Fruit fly (Drosophila melanogaster) whole organism, embryonic: Measurements from ENCODE around the gene Faa.
A peak's percentile ranks its signal among the peaks of the same experiment; 100 is the strongest.

Experiments
- BEAF-32 ChIP-seq: fragments of 200-800 bp; sonication (Bioruptor generic); optimal IDR thresholded peaks from 3 replicates; lab custom pipeline; 2017; ENCODE audit warnings: missing biosample characterization, missing genetic modification characterization, mild to moderate bottlenecking, moderate library complexity, missing genetic modification reagents
- Blimp-1 ChIP-seq: fragments of 200-800 bp; sonication (Bioruptor generic); optimal IDR thresholded peaks from 3 replicates; lab custom pipeline; 2018; ENCODE audit warnings: missing biosample characterization, missing genetic modification characterization, mild to moderate bottlenecking, moderate library complexity, missing genetic modification reagents
- CG17361 ChIP-seq: fragments of 200-800 bp; sonication (Bioruptor generic); IDR thresholded peaks from 3 replicates; pipeline ENCODE4 v1.3.6; 2022; ENCODE audit warnings: missing biosample characterization, missing genetic modification characterization
- CG17612 ChIP-seq: fragments of 200-800 bp; sonication (Bioruptor generic); IDR thresholded peaks from 2 replicates; pipeline ENCODE4 v1.3.6; 2022; ENCODE audit warnings: missing biosample characterization, missing genetic modification characterization
- CG17829 ChIP-seq: fragments of 200-800 bp; optimal IDR thresholded peaks from 2 replicates; lab custom pipeline; 2019; ENCODE audit warnings: missing biosample characterization, mild to moderate bottlenecking, missing genetic modification characterization, moderate library complexity
- CG31224 ChIP-seq: fragments of 200-800 bp; sonication (Bioruptor generic); IDR thresholded peaks from 2 replicates; pipeline ENCODE4 v1.3.6; 2022; ENCODE audit warnings: missing biosample characterization, missing genetic modification characterization
- CG34224 ChIP-seq: fragments of 200-800 bp; sonication (Bioruptor generic); IDR thresholded peaks from 3 replicates; pipeline ENCODE4 v1.3.6; 2022; ENCODE audit warnings: missing biosample characterization, missing genetic modification characterization; ENCODE audit not compliant: partially characterized antibody
- CG3838 ChIP-seq: fragments of 200-800 bp; sonication (Bioruptor generic); optimal IDR thresholded peaks from 3 replicates; lab custom pipeline; 2016; ENCODE audit warnings: missing biosample characterization, missing genetic modification characterization
- CG7556 ChIP-seq: fragments of 200-800 bp; sonication (Bioruptor generic); optimal IDR thresholded peaks from 2 replicates; lab custom pipeline; 2017; ENCODE audit warnings: missing biosample characterization, mild to moderate bottlenecking, missing genetic modification characterization
- CG7745 ChIP-seq: fragments of 200-800 bp; sonication (Bioruptor generic); optimal IDR thresholded peaks from 2 replicates; lab custom pipeline; 2018; ENCODE audit warnings: missing biosample characterization, mild to moderate bottlenecking, missing genetic modification characterization, moderate library complexity
- CG7839 ChIP-seq: fragments of 200-800 bp; sonication (Bioruptor generic); optimal IDR thresholded peaks from 3 replicates; lab custom pipeline; 2018; ENCODE audit warnings: missing biosample characterization, mild to moderate bottlenecking, missing genetic modification characterization, moderate library complexity
- CG7928 ChIP-seq: fragments of 200-800 bp; sonication (Bioruptor generic); optimal IDR thresholded peaks from 2 replicates; lab custom pipeline; 2017; ENCODE audit warnings: missing biosample characterization, mild to moderate bottlenecking, missing genetic modification characterization
- CG9609 ChIP-seq: fragments of 200-800 bp; sonication (Bioruptor generic); optimal IDR thresholded peaks from 3 replicates; lab custom pipeline; 2016; ENCODE audit warnings: missing biosample characterization, missing genetic modification characterization
- Camta ChIP-seq: fragments of 200-800 bp; sonication (Bioruptor generic); optimal IDR thresholded peaks from 2 replicates; lab custom pipeline; 2016; ENCODE audit warnings: missing biosample characterization, missing genetic modification characterization
- CoRest ChIP-seq: fragments of 200-800 bp; sonication (Bioruptor generic); optimal IDR thresholded peaks from 3 replicates; lab custom pipeline; 2018; ENCODE audit warnings: missing biosample characterization, mild to moderate bottlenecking, missing genetic modification characterization, moderate library complexity
- D ChIP-seq, 2 experiments: fragments of 200-800 bp in 1 of 2; fragments of >200 bp in 1 of 2; sonication (Bioruptor generic) in 1 of 2; optimal IDR thresholded peaks; 2 replicates in 1 of 2; 3 replicates in 1 of 2; lab custom pipeline; 2017; ENCODE audit warnings: mild to moderate bottlenecking in 1 of 2, missing biosample characterization in 1 of 2, missing genetic modification characterization in 1 of 2, missing genetic modification reagents in 1 of 2
- Doc2 ChIP-seq: fragments of 200-800 bp; sonication (Bioruptor generic); IDR thresholded peaks from 2 replicates; pipeline ENCODE4 v1.3.6; 2022; ENCODE audit warnings: missing biosample characterization, missing genetic modification characterization
- Eip74EF ChIP-seq, 2 experiments: fragments of 200-800 bp in 1 of 2; fragments of >200 bp in 1 of 2; sonication (Bioruptor generic) in 1 of 2; optimal IDR thresholded peaks; 2 replicates each; lab custom pipeline; 2017 to 2019; ENCODE audit warnings: missing biosample characterization in 2 of 2, missing genetic modification characterization in 2 of 2, mild to moderate bottlenecking in 1 of 2, moderate library complexity in 1 of 2
- Gsc ChIP-seq: fragments of 200-800 bp; sonication (Bioruptor generic); IDR thresholded peaks from 2 replicates; pipeline ENCODE4 v1.3.6; 2022; ENCODE audit warnings: missing biosample characterization, missing genetic modification characterization
- H2.0 ChIP-seq: fragments of 200-800 bp; sonication (Bioruptor generic); IDR thresholded peaks from 2 replicates; pipeline ENCODE4 v1.3.6; 2022; ENCODE audit warnings: missing biosample characterization, missing genetic modification characterization
- Hmx ChIP-seq: fragments of 200-800 bp; sonication (Bioruptor generic); optimal IDR thresholded peaks from 2 replicates; lab custom pipeline; 2016; ENCODE audit warnings: missing biosample characterization, missing genetic modification characterization
- Hr78 ChIP-seq, 2 experiments: fragments of 200-800 bp in 1 of 2; fragments of >200 bp in 1 of 2; sonication (Bioruptor generic) in 1 of 2; optimal IDR thresholded peaks; 2 replicates each; lab custom pipeline; 2017 to 2019; ENCODE audit warnings: missing biosample characterization in 2 of 2, missing genetic modification characterization in 2 of 2, mild to moderate bottlenecking in 1 of 2, moderate library complexity in 1 of 2
- Hsf ChIP-seq: fragments of 200-800 bp; sonication (Bioruptor generic); optimal IDR thresholded peaks from 3 replicates; lab custom pipeline; 2016; ENCODE audit warnings: missing biosample characterization, missing genetic modification characterization
- PHDP ChIP-seq: fragments of 200-800 bp; sonication (Bioruptor generic); optimal IDR thresholded peaks from 3 replicates; lab custom pipeline; 2018; ENCODE audit warnings: missing biosample characterization, mild to moderate bottlenecking, missing genetic modification characterization, moderate library complexity
- Scr ChIP-seq: fragments of 200-800 bp; sonication (Bioruptor generic); IDR thresholded peaks from 2 replicates; pipeline ENCODE4 v1.3.6; 2022; ENCODE audit warnings: missing biosample characterization, missing genetic modification characterization; ENCODE audit not compliant: partially characterized antibody
- Tbp ChIP-seq: fragments of >200 bp; optimal IDR thresholded peaks from 2 replicates; lab custom pipeline; 2018; ENCODE audit warnings: missing biosample characterization, missing genetic modification characterization
- Usf ChIP-seq: fragments of 200-800 bp; sonication (Bioruptor generic); optimal IDR thresholded peaks from 2 replicates; lab custom pipeline; 2017; ENCODE audit warnings: missing genotype, missing biosample characterization, missing genetic modification characterization
- btn ChIP-seq: fragments of 200-800 bp; sonication (Bioruptor generic); optimal IDR thresholded peaks from 2 replicates; lab custom pipeline; 2016; ENCODE audit warnings: missing biosample characterization, missing genetic modification characterization
- chm ChIP-seq: fragments of 200-800 bp; sonication (Bioruptor generic); IDR thresholded peaks from 2 replicates; pipeline ENCODE4 v1.3.6; 2022; ENCODE audit warnings: missing biosample characterization, missing genetic modification characterization
- crc ChIP-seq: fragments of 200-800 bp; sonication (Bioruptor generic); optimal IDR thresholded peaks from 2 replicates; lab custom pipeline; 2016; ENCODE audit warnings: missing biosample characterization, missing genetic modification characterization
- da ChIP-seq: fragments of 200-800 bp; sonication (Bioruptor generic); optimal IDR thresholded peaks from 2 replicates; lab custom pipeline; 2016; ENCODE audit warnings: missing biosample characterization, missing genetic modification characterization
- eyg ChIP-seq: fragments of 200-800 bp; sonication (Bioruptor generic); optimal IDR thresholded peaks from 3 replicates; lab custom pipeline; 2016; ENCODE audit warnings: missing biosample characterization, missing genetic modification characterization
- gcm ChIP-seq: fragments of 200-800 bp; sonication (Bioruptor generic); optimal IDR thresholded peaks from 2 replicates; lab custom pipeline; 2019; ENCODE audit warnings: missing biosample characterization, mild to moderate bottlenecking, missing genetic modification characterization, moderate library complexity
- gfzf ChIP-seq: fragments of 200-800 bp; sonication (Bioruptor generic); optimal IDR thresholded peaks from 2 replicates; lab custom pipeline; 2016; ENCODE audit warnings: missing biosample characterization, mild to moderate bottlenecking, missing genetic modification characterization, moderate library complexity
- grn ChIP-seq: fragments of 200-800 bp; sonication (Bioruptor generic); optimal IDR thresholded peaks from 3 replicates; lab custom pipeline; 2017; ENCODE audit warnings: missing biosample characterization, missing genetic modification characterization
- insv ChIP-seq, 2 experiments: fragments of 200-800 bp; sonication (Bioruptor generic); optimal IDR thresholded peaks; 3 replicates each; lab custom pipeline; 2016 to 2018; ENCODE audit warnings: missing biosample characterization in 2 of 2, missing genetic modification characterization in 2 of 2
- lbe ChIP-seq: fragments of 200-800 bp; sonication (Bioruptor generic); optimal IDR thresholded peaks from 2 replicates; lab custom pipeline; 2016; ENCODE audit warnings: missing biosample characterization, mild to moderate bottlenecking, missing genetic modification characterization
- lmd ChIP-seq: fragments of 200-800 bp; sonication (Bioruptor generic); IDR thresholded peaks from 2 replicates; pipeline ENCODE4 v1.3.6; 2022; ENCODE audit warnings: missing biosample characterization, missing genetic modification characterization
- lola ChIP-seq, 3 experiments: fragments of >200 bp in 2 of 3; fragments of 200-800 bp in 1 of 3; sonication (Bioruptor generic) in 1 of 3; optimal IDR thresholded peaks; 2 replicates each; lab custom pipeline; 2017 to 2019; ENCODE audit warnings: missing biosample characterization in 3 of 3, missing genetic modification characterization in 3 of 3, mild to moderate bottlenecking in 1 of 3, moderate library complexity in 1 of 3
- nmo ChIP-seq: fragments of 200-800 bp; sonication (Bioruptor generic); optimal IDR thresholded peaks from 2 replicates; lab custom pipeline; 2018; ENCODE audit warnings: missing biosample characterization, mild to moderate bottlenecking, missing genetic modification characterization, moderate library complexity
- otp ChIP-seq: fragments of 200-800 bp; sonication (Bioruptor generic); IDR thresholded peaks from 3 replicates; pipeline ENCODE4, ENCODE4 v1.3.6; 2022; ENCODE audit warnings: missing biosample characterization, missing genetic modification characterization
- pho ChIP-seq: fragments of 200-800 bp; sonication (Bioruptor generic); optimal IDR thresholded peaks from 2 replicates; lab custom pipeline; 2016; ENCODE audit warnings: missing biosample characterization, missing genetic modification characterization
- pum ChIP-seq: fragments of 200-800 bp; sonication (Bioruptor generic); optimal IDR thresholded peaks from 2 replicates; lab custom pipeline; 2016; ENCODE audit warnings: missing biosample characterization, missing genetic modification characterization
- schlank ChIP-seq: fragments of 200-800 bp; sonication (Bioruptor generic); optimal IDR thresholded peaks from 2 replicates; lab custom pipeline; 2018; ENCODE audit warnings: missing biosample characterization, mild to moderate bottlenecking, missing genetic modification characterization
- tio ChIP-seq: fragments of 200-800 bp; sonication (Bioruptor generic); optimal IDR thresholded peaks from 2 replicates; lab custom pipeline; 2017; ENCODE audit warnings: missing biosample characterization, missing genetic modification characterization, inconsistent platforms
- tup ChIP-seq: fragments of 200-800 bp; sonication (Bioruptor generic); optimal IDR thresholded peaks from 2 replicates; lab custom pipeline; 2016; ENCODE audit warnings: missing biosample characterization, mild to moderate bottlenecking, missing genetic modification characterization, moderate library complexity
- tx ChIP-seq: fragments of 200-800 bp; sonication (Bioruptor generic); optimal IDR thresholded peaks from 2 replicates; lab custom pipeline; 2016; ENCODE audit warnings: missing biosample characterization, missing genetic modification characterization
- vnd ChIP-seq: fragments of 200-800 bp; sonication (Bioruptor generic); IDR thresholded peaks from 3 replicates; pipeline ENCODE4 v1.3.6; 2022; ENCODE audit warnings: missing biosample characterization, missing genetic modification characterization; ENCODE audit not compliant: partially characterized antibody
- vvl ChIP-seq: fragments of 200-800 bp; sonication (Bioruptor generic); IDR thresholded peaks from 2 replicates; pipeline ENCODE4 v1.3.6; 2022; ENCODE audit warnings: missing biosample characterization, missing genetic modification characterization

Faa gene

DNA sequence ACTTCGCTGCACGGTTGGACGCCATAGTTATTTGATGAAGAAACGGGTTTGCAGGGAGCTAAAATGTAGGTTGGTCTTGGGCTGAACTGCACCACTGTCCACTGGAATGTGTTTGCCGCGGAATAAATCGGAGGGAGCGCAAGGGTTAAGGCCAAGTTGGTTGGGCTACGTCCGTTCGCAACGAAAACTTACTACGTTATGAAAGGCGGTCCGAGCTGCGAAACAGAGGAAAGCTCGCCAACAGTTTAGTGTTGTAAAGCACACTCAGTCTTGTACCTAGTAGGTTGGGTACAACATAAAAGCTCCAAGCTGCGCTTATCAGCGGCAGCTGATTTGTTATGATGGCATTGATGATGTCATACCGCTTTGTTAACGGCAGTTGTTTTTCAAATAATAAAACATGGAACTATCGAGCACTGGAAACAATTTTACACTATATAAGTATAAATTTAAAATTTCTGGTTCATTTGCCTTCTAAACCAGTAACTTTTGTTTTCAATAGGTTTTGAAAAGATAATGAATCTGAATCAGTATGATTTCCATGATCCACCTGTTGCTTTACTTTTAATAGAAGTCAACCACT is 48.5 kb upstream of the Faa start, which contains the start of gene Chd64 (continued):
- no peak for TF ChIP-seq gcm (GFP tag; lab: Kevin White, UChicago)
- no peak for TF ChIP-seq CoRest (tag; lab: Kevin White, UChicago)
- TF ChIP-seq gfzf (GFP tag; lab: Kevin White, UChicago) = no peak
- TF ChIP-seq D (optimal IDR thresholded peaks at IDR 0.05; lab: Kevin White, UChicago) = no peak
- no peak for TF ChIP-seq D (GFP tag; optimal IDR thresholded peaks at IDR 0.05; lab: Kevin White, UChicago)
- no peak for TF ChIP-seq btn
- peak; percentile 75 for TF ChIP-seq grn (GFP tag; lab: Kevin White, UChicago)
- TF ChIP-seq PHDP (tag; lab: Kevin White, UChicago) = peak; percentile 53
- TF ChIP-seq CG7745 = no peak
- no peak for TF ChIP-seq insv (GFP tag; optimal IDR thresholded peaks at IDR 0.05; lab: Kevin White, UChicago)
- TF ChIP-seq Hr78 (GFP tag; optimal IDR thresholded peaks at IDR 0.05; lab: Kevin White, UChicago) = peak in 1 of 2 experiments; percentile 64
- TF ChIP-seq pho = peak; percentile 35
- peak; percentile 23 for TF ChIP-seq Hsf (GFP tag; lab: Kevin White, UChicago)
- no peak for TF ChIP-seq lola (GFP tag; optimal IDR thresholded peaks at IDR 0.05; lab: Kevin White, UChicago)
- peak in 1 of 2 experiments; percentile 52 for TF ChIP-seq Eip74EF (GFP tag; optimal IDR thresholded peaks at IDR 0.05; lab: Kevin White, UChicago)
- TF ChIP-seq eyg = no peak
- TF ChIP-seq Usf (GFP tag; lab: Kevin White, UChicago) = no peak
- TF ChIP-seq Doc2 (GFP tag; lab: Robert Waterston, UW) = no peak
- no peak for TF ChIP-seq CG31224
- no peak for TF ChIP-seq schlank (tag; lab: Kevin White, UChicago)
- no peak for TF ChIP-seq Camta (GFP tag; lab: Kevin White, UChicago)
- TF ChIP-seq CG17612 = no peak
- TF ChIP-seq CG7928 = peak; percentile 11
- TF ChIP-seq crc = no peak
- TF ChIP-seq Tbp (GFP tag; lab: Kevin White, UChicago) = no peak
- peak; percentile 10 for TF ChIP-seq BEAF-32 (GFP tag; lab: Kevin White, UChicago)
- TF ChIP-seq nmo = no peak
- no peak for TF ChIP-seq da (GFP tag; lab: Kevin White, UChicago)
- no peak for TF ChIP-seq tx (GFP tag; lab: Kevin White, UChicago)
- TF ChIP-seq pum (GFP tag; lab: Kevin White, UChicago) = no peak
- TF ChIP-seq CG7839 (tag; lab: Kevin White, UChicago) = no peak
- TF ChIP-seq CG7556 (GFP tag; lab: Kevin White, UChicago) = peak; percentile 53
- no peak for TF ChIP-seq Hmx (GFP tag; lab: Kevin White, UChicago)
- TF ChIP-seq Gsc (GFP tag; lab: Robert Waterston, UW) = no peak
- peak; percentile 55; the same call in 2 of the 3 replicates for TF ChIP-seq CG34224 (GFP tag; lab: Robert Waterston, UW)
- TF ChIP-seq CG17361 (GFP tag; lab: Robert Waterston, UW) = no peak
- no peak for TF ChIP-seq vnd
- no peak for TF ChIP-seq Scr (GFP tag; lab: Robert Waterston, UW)
- TF ChIP-seq lbe = peak; percentile 83
- TF ChIP-seq H2.0 (GFP tag; lab: Robert Waterston, UW) = no peak
- no peak for TF ChIP-seq CG9609 (GFP tag; lab: Kevin White, UChicago)
- TF ChIP-seq Blimp-1 = no peak
- no peak for TF ChIP-seq lmd (GFP tag; lab: Robert Waterston, UW)
- 0 out of 3 replicates have a peak, but pooled peaks have one; percentile 9 for TF ChIP-seq otp (GFP tag; lab: Robert Waterston, UW)
- TF ChIP-seq vvl (GFP tag; lab: Robert Waterston, UW) = peak; percentile 76
- peak; percentile 69 for TF ChIP-seq chm (GFP tag; lab: Robert Waterston, UW)
- no peak for TF ChIP-seq CG3838 (GFP tag; lab: Kevin White, UChicago)
- TF ChIP-seq CG17829 (tag; lab: Kevin White, UChicago) = no peak
- no peak for TF ChIP-seq tio
- TF ChIP-seq tup (GFP tag; lab: Kevin White, UChicago) = peak; percentile 27
